Fruit fly (Drosophila melanogaster) whole organism, embryonic: ENCODE results near the gene Gk2.

Source experiments
- Adf1 ChIP-seq: fragments of 200-800 bp; sonication (Bioruptor generic); IDR thresholded peaks from 2 replicates; pipeline ENCODE4 v1.3.6; 2022; ENCODE audit warnings: missing biosample characterization, missing genetic modification characterization
- Bdp1 ChIP-seq: fragments of 200-800 bp; sonication (Bioruptor generic); optimal IDR thresholded peaks from 3 replicates; lab custom pipeline; 2016; ENCODE audit warnings: missing biosample characterization, missing genetic modification characterization
- Bgb ChIP-seq: fragments of 200-800 bp; sonication (Bioruptor generic); IDR thresholded peaks from 2 replicates; pipeline ENCODE4 v1.3.6; 2022; ENCODE audit warnings: missing biosample characterization, missing genetic modification characterization; ENCODE audit not compliant: partially characterized antibody
- Blimp-1 ChIP-seq: fragments of 200-800 bp; sonication (Bioruptor generic); optimal IDR thresholded peaks from 3 replicates; lab custom pipeline; 2018; ENCODE audit warnings: missing biosample characterization, missing genetic modification characterization, mild to moderate bottlenecking, moderate library complexity, missing genetic modification reagents
- CG10209 ChIP-seq: fragments of 200-800 bp; sonication (Bioruptor generic); optimal IDR thresholded peaks from 3 replicates; lab custom pipeline; 2017; ENCODE audit warnings: missing biosample characterization, mild to moderate bottlenecking, missing genetic modification characterization, missing genetic modification reagents
- CG17359 ChIP-seq: fragments of 200-800 bp; sonication (Bioruptor generic); optimal IDR thresholded peaks from 3 replicates; lab custom pipeline; 2018; ENCODE audit warnings: missing biosample characterization, mild to moderate bottlenecking, missing genetic modification characterization, moderate library complexity
- CG18262 ChIP-seq: fragments of 200-800 bp; optimal IDR thresholded peaks from 3 replicates; lab custom pipeline; 2019; ENCODE audit warnings: missing biosample characterization, mild to moderate bottlenecking, missing genetic modification characterization, moderate library complexity
- CG2678 ChIP-seq: fragments of 200-800 bp; sonication (Bioruptor generic); optimal IDR thresholded peaks from 3 replicates; lab custom pipeline; 2019; ENCODE audit warnings: missing biosample characterization, mild to moderate bottlenecking, missing genetic modification characterization, moderate library complexity
- CG30431 ChIP-seq: fragments of 200-800 bp; sonication (Bioruptor generic); optimal IDR thresholded peaks from 2 replicates; lab custom pipeline; 2017; ENCODE audit warnings: missing biosample characterization, missing genetic modification characterization
- CG31388 ChIP-seq: fragments of 200-800 bp; sonication (Bioruptor generic); optimal IDR thresholded peaks from 2 replicates; lab custom pipeline; 2016; ENCODE audit warnings: missing biosample characterization, missing genetic modification characterization
- CG34376 ChIP-seq: fragments of 200-800 bp; sonication (Bioruptor generic); optimal IDR thresholded peaks from 2 replicates; lab custom pipeline; 2018; ENCODE audit warnings: missing biosample characterization, mild to moderate bottlenecking, missing genetic modification characterization
- CG4707 ChIP-seq: fragments of 200-800 bp; sonication (Bioruptor generic); optimal IDR thresholded peaks from 2 replicates; lab custom pipeline; 2018; ENCODE audit warnings: missing biosample characterization, mild to moderate bottlenecking, missing genetic modification characterization, moderate library complexity
- CG5953 ChIP-seq: fragments of 200-800 bp; sonication (Bioruptor generic); IDR thresholded peaks from 2 replicates; pipeline ENCODE4 v1.3.6; 2022; ENCODE audit warnings: missing biosample characterization, missing genetic modification characterization
- CG6765 ChIP-seq: fragments of 200-800 bp; sonication (Bioruptor generic); optimal IDR thresholded peaks from 3 replicates; lab custom pipeline; 2017; ENCODE audit warnings: missing biosample characterization, mild to moderate bottlenecking, missing genetic modification characterization
- CG7987 ChIP-seq: fragments of 200-800 bp; sonication (Bioruptor generic); optimal IDR thresholded peaks from 2 replicates; lab custom pipeline; 2018; ENCODE audit warnings: missing biosample characterization, mild to moderate bottlenecking, missing genetic modification characterization, moderate library complexity
- CG8388 ChIP-seq: fragments of 200-800 bp; sonication (Bioruptor generic); optimal IDR thresholded peaks from 2 replicates; lab custom pipeline; 2019; ENCODE audit warnings: missing biosample characterization, mild to moderate bottlenecking, missing genetic modification characterization, moderate library complexity
- CG9932 ChIP-seq: fragments of 200-800 bp; sonication (Bioruptor generic); IDR thresholded peaks from 2 replicates; pipeline ENCODE4 v1.3.6; 2022; ENCODE audit warnings: missing biosample characterization, missing genetic modification characterization
- D19A ChIP-seq: fragments of 200-800 bp; optimal IDR thresholded peaks from 3 replicates; lab custom pipeline; 2019; ENCODE audit warnings: missing biosample characterization, mild to moderate bottlenecking, missing genetic modification characterization, moderate library complexity
- Dp ChIP-seq: fragments of 200-800 bp; sonication (Bioruptor generic); optimal IDR thresholded peaks from 2 replicates; lab custom pipeline; 2018; ENCODE audit warnings: missing biosample characterization, mild to moderate bottlenecking, missing genetic modification characterization, moderate library complexity
- Drgx ChIP-seq: fragments of 200-800 bp; sonication (Bioruptor generic); IDR thresholded peaks from 2 replicates; pipeline ENCODE4 v1.3.6; 2022; ENCODE audit warnings: missing biosample characterization, missing genetic modification characterization
- Hr51 ChIP-seq, 2 experiments: fragments of 200-800 bp; sonication (Bioruptor generic); optimal IDR thresholded peaks; 2 replicates in 1 of 2; 3 replicates in 1 of 2; lab custom pipeline; 2016 to 2018; ENCODE audit warnings: missing biosample characterization in 2 of 2, missing genetic modification characterization in 2 of 2, mild to moderate bottlenecking in 1 of 2, moderate library complexity in 1 of 2
- Scr ChIP-seq: fragments of 200-800 bp; sonication (Bioruptor generic); IDR thresholded peaks from 2 replicates; pipeline ENCODE4 v1.3.6; 2022; ENCODE audit warnings: missing biosample characterization, missing genetic modification characterization; ENCODE audit not compliant: partially characterized antibody
- YL-1 ChIP-seq: fragments of 200-800 bp; sonication (Bioruptor generic); optimal IDR thresholded peaks from 3 replicates; lab custom pipeline; 2017; ENCODE audit warnings: missing biosample characterization, mild to moderate bottlenecking, missing genetic modification characterization
- ab ChIP-seq: fragments of 200-800 bp; sonication (Bioruptor generic); optimal IDR thresholded peaks from 2 replicates; lab custom pipeline; 2016; ENCODE audit warnings: missing biosample characterization, missing genetic modification characterization
- caup ChIP-seq: fragments of 200-800 bp; sonication (Bioruptor generic); optimal IDR thresholded peaks from 3 replicates; lab custom pipeline; 2017; ENCODE audit warnings: missing biosample characterization, mild to moderate bottlenecking, missing genetic modification characterization, moderate library complexity; ENCODE audit not compliant: severe bottlenecking
- chinmo ChIP-seq: fragments of 200-800 bp; sonication (Bioruptor generic); IDR thresholded peaks from 4 replicates; pipeline ENCODE4 v1.3.6; 2022; ENCODE audit warnings: missing biosample characterization, missing genetic modification characterization; ENCODE audit not compliant: partially characterized antibody
- cwo ChIP-seq: fragments of 200-800 bp; sonication (Bioruptor generic); optimal IDR thresholded peaks from 3 replicates; lab custom pipeline; 2017; ENCODE audit warnings: missing biosample characterization, missing genetic modification characterization, mild to moderate bottlenecking, moderate library complexity, missing genetic modification reagents
- ems ChIP-seq: fragments of 200-800 bp; sonication (Bioruptor generic); optimal IDR thresholded peaks from 3 replicates; lab custom pipeline; 2016; ENCODE audit warnings: missing biosample characterization, missing genetic modification characterization
- fd64A ChIP-seq: fragments of 200-800 bp; sonication (Bioruptor generic); optimal IDR thresholded peaks from 3 replicates; lab custom pipeline; 2018; ENCODE audit warnings: missing biosample characterization, mild to moderate bottlenecking, missing genetic modification characterization
- fd96Cb ChIP-seq: fragments of 200-800 bp; sonication (Bioruptor generic); optimal IDR thresholded peaks from 2 replicates; lab custom pipeline; 2018; ENCODE audit warnings: missing biosample characterization, mild to moderate bottlenecking, missing genetic modification characterization, moderate library complexity
- gcm ChIP-seq: fragments of 200-800 bp; sonication (Bioruptor generic); optimal IDR thresholded peaks from 2 replicates; lab custom pipeline; 2019; ENCODE audit warnings: missing biosample characterization, mild to moderate bottlenecking, missing genetic modification characterization, moderate library complexity
- gfzf ChIP-seq: fragments of 200-800 bp; sonication (Bioruptor generic); optimal IDR thresholded peaks from 2 replicates; lab custom pipeline; 2016; ENCODE audit warnings: missing biosample characterization, mild to moderate bottlenecking, missing genetic modification characterization, moderate library complexity
- jing ChIP-seq: fragments of 200-800 bp; sonication (Bioruptor generic); optimal IDR thresholded peaks from 2 replicates; lab custom pipeline; 2018; ENCODE audit warnings: missing biosample characterization, mild to moderate bottlenecking, missing genetic modification characterization
- maf-S ChIP-seq: fragments of 200-800 bp; sonication (Bioruptor generic); optimal IDR thresholded peaks from 2 replicates; lab custom pipeline; 2016; ENCODE audit warnings: missing biosample characterization, missing genetic modification characterization
- mirr ChIP-seq: fragments of 200-800 bp; sonication (Bioruptor generic); optimal IDR thresholded peaks from 3 replicates; lab custom pipeline; 2018; ENCODE audit warnings: missing biosample characterization, mild to moderate bottlenecking, missing genetic modification characterization
- mld ChIP-seq: fragments of 200-800 bp; sonication (Bioruptor generic); IDR thresholded peaks from 3 replicates; pipeline ENCODE4 v1.3.6; 2022; ENCODE audit warnings: missing biosample characterization, missing genetic modification characterization; ENCODE audit not compliant: partially characterized antibody
- nerfin-1 ChIP-seq: fragments of 200-800 bp; sonication (Bioruptor generic); optimal IDR thresholded peaks from 3 replicates; lab custom pipeline; 2019; ENCODE audit warnings: missing biosample characterization, mild to moderate bottlenecking, missing genetic modification characterization, moderate library complexity
- odd ChIP-seq: fragments of 200-800 bp; sonication (Bioruptor generic); optimal IDR thresholded peaks from 2 replicates; lab custom pipeline; 2017; ENCODE audit warnings: missing biosample characterization, mild to moderate bottlenecking, missing genetic modification characterization
- pho ChIP-seq: fragments of 200-800 bp; sonication (Bioruptor generic); optimal IDR thresholded peaks from 2 replicates; lab custom pipeline; 2016; ENCODE audit warnings: missing biosample characterization, missing genetic modification characterization
- pzg ChIP-seq: fragments of 200-800 bp; sonication (Bioruptor generic); optimal IDR thresholded peaks from 3 replicates; lab custom pipeline; 2018; ENCODE audit warnings: missing biosample characterization, mild to moderate bottlenecking, missing genetic modification characterization, moderate library complexity
- scrt ChIP-seq: fragments of 200-800 bp; sonication (Bioruptor generic); optimal IDR thresholded peaks from 2 replicates; lab custom pipeline; 2018; ENCODE audit warnings: missing biosample characterization, mild to moderate bottlenecking, missing genetic modification characterization, moderate library complexity
- sd ChIP-seq: fragments of 200-800 bp; sonication (Bioruptor generic); optimal IDR thresholded peaks from 3 replicates; lab custom pipeline; 2018; ENCODE audit warnings: missing biosample characterization, mild to moderate bottlenecking, missing genetic modification characterization, moderate library complexity
- sens-2 ChIP-seq: fragments of 200-800 bp; sonication (Bioruptor generic); IDR thresholded peaks from 2 replicates; pipeline ENCODE4 v1.3.6; 2022; ENCODE audit warnings: missing biosample characterization, missing genetic modification characterization
- sob ChIP-seq: fragments of 200-800 bp; sonication (Bioruptor generic); IDR thresholded peaks from 2 replicates; pipeline ENCODE4 v1.3.6; 2022; ENCODE audit warnings: missing biosample characterization, missing genetic modification characterization
- vnd ChIP-seq: fragments of 200-800 bp; sonication (Bioruptor generic); IDR thresholded peaks from 3 replicates; pipeline ENCODE4 v1.3.6; 2022; ENCODE audit warnings: missing biosample characterization, missing genetic modification characterization; ENCODE audit not compliant: partially characterized antibody
- vvl ChIP-seq: fragments of 200-800 bp; sonication (Bioruptor generic); IDR thresholded peaks from 2 replicates; pipeline ENCODE4 v1.3.6; 2022; ENCODE audit warnings: missing biosample characterization, missing genetic modification characterization
- zen ChIP-seq: fragments of 200-800 bp; sonication (Bioruptor generic); optimal IDR thresholded peaks from 3 replicates; lab custom pipeline; 2018; ENCODE audit warnings: missing biosample characterization, mild to moderate bottlenecking, missing genetic modification characterization, moderate library complexity

Gk2 gene

dm6 chr3L:1730160-1730595 lies 8.0 kb upstream of the Gk2 start (continued):
- no peak for TF ChIP-seq CG31388 (GFP tag; lab: Kevin White, UChicago)
- no peak for TF ChIP-seq ab
- TF ChIP-seq nerfin-1 (tag; lab: Kevin White, UChicago): no peak
- no peak for TF ChIP-seq Dp (GFP tag; lab: Kevin White, UChicago)
- TF ChIP-seq CG5953 (GFP tag; lab: Robert Waterston, UW): 0 out of 2 replicates have a peak, but pooled peaks have one; percentile 12
- no peak for TF ChIP-seq CG4707
- no peak for TF ChIP-seq sens-2 (GFP tag; lab: Robert Waterston, UW)
- no peak for TF ChIP-seq zen
- TF ChIP-seq vnd (GFP tag; lab: Robert Waterston, UW): no peak
- TF ChIP-seq sd (tag; lab: Kevin White, UChicago): peak; percentile 15
- TF ChIP-seq Blimp-1 (GFP tag; lab: Kevin White, UChicago): peak; percentile 43
- no peak for TF ChIP-seq cwo (GFP tag; lab: Kevin White, UChicago)
- TF ChIP-seq Adf1 (GFP tag; lab: Robert Waterston, UW): no peak
- no peak for TF ChIP-seq fd96Cb (tag; lab: Kevin White, UChicago)
- TF ChIP-seq chinmo: peak; percentile 70; the same call in 1 of the 4 replicates

dm6 chr3L:1730873-1731272 lies 7.3 kb upstream of the Gk2 start, which contains the start of gene drpr:
Gene drpr, minus strand, starts transcription at chr3L:1731107.
- no peak for TF ChIP-seq CG10209 (GFP tag; lab: Kevin White, UChicago)
- no peak for TF ChIP-seq jing (GFP tag; lab: Kevin White, UChicago)
- peak; percentile 15; the same call in 1 of the 2 replicates for TF ChIP-seq Drgx
- peak; percentile 19; the same call in 1 of the 3 replicates for TF ChIP-seq mld (GFP tag; lab: Robert Waterston, UW)
- 0 out of 2 replicates have a peak, but pooled peaks have one; percentile 14 for TF ChIP-seq sob
- peak; percentile 18 for TF ChIP-seq CG8388 (GFP tag; lab: Kevin White, UChicago)
- peak; percentile 21 for TF ChIP-seq nerfin-1 (tag; lab: Kevin White, UChicago)
- peak; percentile 28 for TF ChIP-seq Bdp1 (GFP tag; lab: Kevin White, UChicago)
- peak; percentile 62 for TF ChIP-seq CG7987
- TF ChIP-seq D19A (tag; lab: Kevin White, UChicago): peak; percentile 26
- no peak for TF ChIP-seq Hr51 (GFP tag; optimal IDR thresholded peaks at IDR 0.05; lab: Kevin White, UChicago)
- peak; percentile 61 for TF ChIP-seq vvl (GFP tag; lab: Robert Waterston, UW)
- TF ChIP-seq CG6765: peak; percentile 48
- peak; percentile 94 for TF ChIP-seq gfzf (GFP tag; lab: Kevin White, UChicago)
- peak; percentile 18 for TF ChIP-seq maf-S
- no peak for TF ChIP-seq ems (GFP tag; lab: Kevin White, UChicago)
- peak; percentile 54 for TF ChIP-seq CG4707
- no peak for TF ChIP-seq fd64A (GFP tag; lab: Kevin White, UChicago)
- peak; percentile 36; the same call in 1 of the 2 replicates for TF ChIP-seq Bgb
- peak; percentile 42 for TF ChIP-seq CG18262 (tag; lab: Kevin White, UChicago)
- no peak for TF ChIP-seq CG30431 (GFP tag; lab: Kevin White, UChicago)
- 0 out of 2 replicates have a peak, but pooled peaks have one; percentile 16 for TF ChIP-seq CG9932 (GFP tag; lab: Robert Waterston, UW)
- TF ChIP-seq gcm (GFP tag; lab: Kevin White, UChicago): peak; percentile 18
- peak; percentile 51 for TF ChIP-seq odd (GFP tag; lab: Kevin White, UChicago)
- peak; percentile 21; the same call in 1 of the 2 replicates for TF ChIP-seq Scr
- no peak for TF ChIP-seq pho (GFP tag; lab: Kevin White, UChicago)
- TF ChIP-seq scrt (GFP tag; lab: Kevin White, UChicago): peak; percentile 31
- peak; percentile 83 for TF ChIP-seq YL-1
- peak; percentile 13 for TF ChIP-seq CG34376 (GFP tag; lab: Kevin White, UChicago)
- TF ChIP-seq caup (GFP tag; lab: Kevin White, UChicago): peak; percentile 21
- peak; percentile 21 for TF ChIP-seq CG17359 (tag; lab: Kevin White, UChicago)
- TF ChIP-seq mirr (GFP tag; lab: Kevin White, UChicago): peak; percentile 7
- peak; percentile 90 for TF ChIP-seq pzg (GFP tag; lab: Kevin White, UChicago)
- TF ChIP-seq CG2678 (tag; lab: Kevin White, UChicago): peak; percentile 8
